Comparison of ENCODE assay signal across 1 worm cellular context in the genomic region with DNA sequence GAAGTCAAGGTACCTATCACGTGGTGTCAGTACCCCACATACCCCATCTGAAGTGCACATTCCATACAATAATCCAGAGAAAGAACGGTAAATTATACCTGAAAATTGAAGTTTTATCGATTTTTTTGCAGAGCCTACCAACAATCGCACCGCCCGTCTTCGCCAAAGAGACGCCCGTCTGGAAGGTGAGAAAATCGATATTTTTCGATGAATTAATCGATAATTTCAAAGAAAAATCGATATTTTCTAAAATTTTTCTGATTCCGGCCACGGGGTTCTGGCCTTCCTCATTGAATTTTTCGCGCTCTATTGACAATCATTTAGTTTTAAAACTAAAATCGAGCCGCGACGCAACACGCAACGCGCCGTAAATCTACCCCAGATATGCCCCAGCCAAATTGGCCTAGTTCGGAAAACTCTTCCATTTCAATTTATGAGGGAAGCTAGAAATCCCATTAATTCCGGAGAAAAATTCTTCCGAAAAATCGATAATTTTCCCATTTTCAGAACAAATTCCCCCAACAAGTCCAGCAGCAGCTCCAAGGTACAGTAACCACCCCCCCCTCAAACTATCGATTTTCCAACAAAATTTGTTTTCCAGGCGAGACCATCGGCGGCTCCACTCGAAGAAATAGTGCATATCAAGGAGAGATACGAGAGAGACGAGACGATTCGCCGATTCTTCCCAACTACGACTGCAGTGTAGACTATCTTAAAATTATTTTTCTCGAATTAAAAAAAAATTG.
TF ChIP-seq lines count a peak whose summit lies in the region.

No protein-coding gene starts in this region.

TF ChIP-seq in whole organism, L4 larva, 104 proteins besides CTCF, POLR2A, EP300 and RAD21 (continued from another document):
- no peak for TF ChIP-seq ceh-82 (tag; optimal IDR thresholded peaks at IDR 0.05; lab: Kevin White, UChicago)
